Worm (Caenorhabditis elegans): ENCODE measurements around the gene F13B9.2.

F13B9.2 gene

ce11 chrX:8243116-8243515, 42.4 kb upstream of the F13B9.2 start (continued):
- peak; percentile 22 for TF ChIP-seq mes-2 (tag; optimal IDR thresholded peaks at IDR 0.05; ENCODE audit: poor library complexity, severe bottlenecking)
- no peak for TF ChIP-seq attf-4 (tag; optimal IDR thresholded peaks at IDR 0.05)
- TF ChIP-seq nhr-76 (tag; optimal IDR thresholded peaks at IDR 0.05), result no peak
- TF ChIP-seq lin-29 (GFP tag; IDR thresholded peaks at IDR 0.05), result no peak
- TF ChIP-seq nhr-102 (tag; optimal IDR thresholded peaks at IDR 0.05), result peak; percentile 50
- TF ChIP-seq php-3 (GFP tag; IDR thresholded peaks at IDR 0.05), result peak; percentile 85; the same call in 1 of the 2 replicates
- peak; percentile 77 for TF ChIP-seq aha-1 (tag)
- peak; percentile 64; the same call in 1 of the 2 replicates for TF ChIP-seq lin-1 (GFP tag; IDR thresholded peaks at IDR 0.05)
- TF ChIP-seq tag-97 (GFP tag; IDR thresholded peaks at IDR 0.05), result no peak
- no peak for TF ChIP-seq ceh-44 (GFP tag; IDR thresholded peaks at IDR 0.05)
- peak in 1 of 2 experiments; percentile 40 for TF ChIP-seq lsy-2 (tag; optimal IDR thresholded peaks at IDR 0.05)
- TF ChIP-seq ceh-62 (tag; optimal IDR thresholded peaks at IDR 0.05), result no peak
- peak in 1 of 2 experiments; percentile 33 for TF ChIP-seq hif-1 (tag; optimal IDR thresholded peaks at IDR 0.05)

ce11 chrX:8246126-8246525, 39.4 kb upstream of the F13B9.2 start, which contains the start of gene kqt-2:
kqt-2 (minus strand) TSS chrX:8246369.
- TF ChIP-seq T26A8.4 (GFP tag; IDR thresholded peaks at IDR 0.05), result no peak
- TF ChIP-seq ceh-82 (tag; optimal IDR thresholded peaks at IDR 0.05), result no peak
- no peak for TF ChIP-seq aha-1 (tag)
- TF ChIP-seq attf-4 (tag; optimal IDR thresholded peaks at IDR 0.05), result no peak
- no peak for TF ChIP-seq tag-97 (GFP tag; IDR thresholded peaks at IDR 0.05)
- TF ChIP-seq sdz-12 (GFP tag; optimal IDR thresholded peaks at IDR 0.05), result no peak
- no peak for TF ChIP-seq hif-1 (tag; optimal IDR thresholded peaks at IDR 0.05)
- no peak for TF ChIP-seq F26F4.8 (GFP tag; conservative IDR thresholded peaks at IDR 0.05)
- TF ChIP-seq set-16 (GFP tag; IDR thresholded peaks at IDR 0.05), result no peak
- no peak for TF ChIP-seq lin-39 (tag; optimal IDR thresholded peaks at IDR 0.05)
- TF ChIP-seq D1046.2 (GFP tag; IDR thresholded peaks at IDR 0.05), result no peak
- no peak for TF ChIP-seq ceh-28 (tag; optimal IDR thresholded peaks at IDR 0.05)
- TF ChIP-seq lin-15B (tag; optimal IDR thresholded peaks at IDR 0.05), result no peak
- peak; percentile 36 for TF ChIP-seq nhr-77 (tag; optimal IDR thresholded peaks at IDR 0.05)
- TF ChIP-seq Y105C5A.15 (GFP tag; IDR thresholded peaks at IDR 0.05), result no peak
- TF ChIP-seq nhr-25 (tag; optimal IDR thresholded peaks at IDR 0.05; ENCODE audit: borderline replicate concordance, insufficient read depth), result no peak
- TF ChIP-seq hlh-11 (tag; optimal IDR thresholded peaks at IDR 0.05), result peak; percentile 23
- peak; percentile 67 for TF ChIP-seq dmd-6 (GFP tag; IDR thresholded peaks at IDR 0.05)
- no peak for TF ChIP-seq F10B5.3 (tag; optimal IDR thresholded peaks at IDR 0.05)
- no peak for TF ChIP-seq nhr-76 (tag; optimal IDR thresholded peaks at IDR 0.05)
- TF ChIP-seq dpl-1 (GFP tag; optimal IDR thresholded peaks at IDR 0.05), result no peak
- TF ChIP-seq egl-43 (GFP tag; IDR thresholded peaks at IDR 0.05), result no peak
- TF ChIP-seq nhr-6 (tag; optimal IDR thresholded peaks at IDR 0.05), result no peak
- no peak for TF ChIP-seq zag-1 (tag; optimal IDR thresholded peaks at IDR 0.05)
- TF ChIP-seq ctbp-1 (GFP tag; IDR thresholded peaks at IDR 0.05), result no peak
- TF ChIP-seq snpc-1.2 (GFP tag; IDR thresholded peaks at IDR 0.05), result no peak
- no peak for TF ChIP-seq ztf-7 (tag; optimal IDR thresholded peaks at IDR 0.05)
- TF ChIP-seq daf-16 (GFP tag; optimal IDR thresholded peaks at IDR 0.05), result no peak
- peak; percentile 75 for TF ChIP-seq daf-16 (tag; optimal IDR thresholded peaks at IDR 0.05)
- no peak for TF ChIP-seq ces-1 (GFP tag; optimal IDR thresholded peaks at IDR 0.05)
- no peak for TF ChIP-seq zfp-3 (GFP tag; conservative IDR thresholded peaks at IDR 0.05)
- no peak for TF ChIP-seq ztf-11 (tag; optimal IDR thresholded peaks at IDR 0.05)
- TF ChIP-seq pqm-1 (tag; optimal IDR thresholded peaks at IDR 0.05), result peak; percentile 38
- no peak for TF ChIP-seq daf-19 (GFP tag; conservative IDR thresholded peaks at IDR 0.05)
- TF ChIP-seq pha-4 (GFP tag; IDR thresholded peaks at IDR 0.05), result no peak
- TF ChIP-seq pha-4 (tag; optimal IDR thresholded peaks at IDR 0.05), result no peak
- no peak for TF ChIP-seq lin-13 (GFP tag; optimal IDR thresholded peaks at IDR 0.05)
- no peak for TF ChIP-seq mxl-2 (GFP tag; conservative IDR thresholded peaks at IDR 0.05)
- TF ChIP-seq nhr-42 (GFP tag; IDR thresholded peaks at IDR 0.05), result no peak
- TF ChIP-seq gei-8 (GFP tag; optimal IDR thresholded peaks at IDR 0.05), result no peak
- no peak for TF ChIP-seq mes-2 (tag; optimal IDR thresholded peaks at IDR 0.05; ENCODE audit: poor library complexity, severe bottlenecking)
- no peak for TF ChIP-seq Y48G9A.11 (GFP tag; IDR thresholded peaks at IDR 0.05)
- TF ChIP-seq nhr-28 (tag; optimal IDR thresholded peaks at IDR 0.05), result peak; percentile 43
- no peak for TF ChIP-seq F44E2.7 (GFP tag; IDR thresholded peaks at IDR 0.05)

Measured in whole organism, L4 larva.